Fruit fly (Drosophila melanogaster): ENCODE measurements around the gene CG32579.
A peak's percentile ranks its signal among the peaks of the same experiment; 100 is the strongest.

CG32579 gene

dm6 chrX:16331562-16332233 is 8.6 kb downstream of the CG32579 start (continued):
- TF ChIP-seq CG14014 (GFP tag; IDR thresholded peaks at IDR 0.05), result no peak
- TF ChIP-seq CG4360 (GFP tag; IDR thresholded peaks at IDR 0.05), result no peak
- TF ChIP-seq CG10959 (GFP tag; IDR thresholded peaks at IDR 0.05), result no peak
- TF ChIP-seq CG4617 (GFP tag; optimal IDR thresholded peaks at IDR 0.05; ENCODE audit: borderline replicate concordance), result peak; percentile 14
- TF ChIP-seq zfh2 (GFP tag; optimal IDR thresholded peaks at IDR 0.05), result no peak
- no peak for TF ChIP-seq CG8478 (optimal IDR thresholded peaks at IDR 0.05)
- no peak for TF ChIP-seq CG9215 (GFP tag; IDR thresholded peaks at IDR 0.05)
- no peak for TF ChIP-seq ham (GFP tag; IDR thresholded peaks at IDR 0.05)
- TF ChIP-seq Fer1 (GFP tag; optimal IDR thresholded peaks at IDR 0.05), result no peak
- no peak for TF ChIP-seq CG7928 (GFP tag; optimal IDR thresholded peaks at IDR 0.05)
- no peak for TF ChIP-seq Bdp1 (GFP tag; optimal IDR thresholded peaks at IDR 0.05)
- no peak for TF ChIP-seq wor (GFP tag; IDR thresholded peaks at IDR 0.05)
- no peak; the same call in 2 of the 3 replicates for TF ChIP-seq CG7963 (GFP tag; IDR thresholded peaks at IDR 0.05; ENCODE audit: partially characterized antibody)
- no peak for TF ChIP-seq Spps (tag; optimal IDR thresholded peaks at IDR 0.05)
- TF ChIP-seq crc (GFP tag; optimal IDR thresholded peaks at IDR 0.05), result no peak
- no peak for TF ChIP-seq CG33557 (GFP tag; optimal IDR thresholded peaks at IDR 0.05)
- no peak for TF ChIP-seq abd-A (tag; optimal IDR thresholded peaks at IDR 0.05)
- no peak for TF ChIP-seq Hmr (GFP tag; optimal IDR thresholded peaks at IDR 0.05)
- TF ChIP-seq CG32532 (GFP tag; IDR thresholded peaks at IDR 0.05), result no peak
- no peak for TF ChIP-seq rib (GFP tag; IDR thresholded peaks at IDR 0.05)
- TF ChIP-seq Gug (GFP tag; IDR thresholded peaks at IDR 0.05), result no peak
- TF ChIP-seq vfl (GFP tag; optimal IDR thresholded peaks at IDR 0.05), result no peak
- no peak for TF ChIP-seq CG13123 (GFP tag; optimal IDR thresholded peaks at IDR 0.05)
- no peak for TF ChIP-seq Chrac-16 (GFP tag; optimal IDR thresholded peaks at IDR 0.05)
- TF ChIP-seq peb (GFP tag; IDR thresholded peaks at IDR 0.05), result no peak
- no peak for TF ChIP-seq tin (GFP tag; optimal IDR thresholded peaks at IDR 0.05)
- peak; percentile 71 for TF ChIP-seq unc-4 (GFP tag; IDR thresholded peaks at IDR 0.05; ENCODE audit: partially characterized antibody)
- peak; percentile 89 for TF ChIP-seq knrl (GFP tag; IDR thresholded peaks at IDR 0.05; ENCODE audit: partially characterized antibody)
- TF ChIP-seq CG4424 (GFP tag; optimal IDR thresholded peaks at IDR 0.05), result no peak
- no peak for TF ChIP-seq tup (GFP tag; optimal IDR thresholded peaks at IDR 0.05)
- no peak for TF ChIP-seq gce (GFP tag; IDR thresholded peaks at IDR 0.05)
- peak; percentile 60; the same call in 1 of the 3 replicates for TF ChIP-seq mld (GFP tag; IDR thresholded peaks at IDR 0.05; ENCODE audit: partially characterized antibody)
- no peak for TF ChIP-seq insv (GFP tag; optimal IDR thresholded peaks at IDR 0.05)
- no peak for TF ChIP-seq Hr51 (GFP tag; optimal IDR thresholded peaks at IDR 0.05)
- TF ChIP-seq sna (GFP tag; IDR thresholded peaks at IDR 0.05; ENCODE audit: partially characterized antibody), result peak; percentile 70
- TF ChIP-seq odd (GFP tag; optimal IDR thresholded peaks at IDR 0.05), result no peak
- TF ChIP-seq lola (GFP tag; optimal IDR thresholded peaks at IDR 0.05), result no peak
- TF ChIP-seq CG13894 (tag; optimal IDR thresholded peaks at IDR 0.05), result no peak
- peak; percentile 63 for TF ChIP-seq MESR4 (GFP tag; optimal IDR thresholded peaks at IDR 0.05)
- TF ChIP-seq Doc2 (GFP tag; IDR thresholded peaks at IDR 0.05), result no peak
- TF ChIP-seq chinmo (GFP tag; IDR thresholded peaks at IDR 0.05; ENCODE audit: partially characterized antibody), result no peak
- no peak for TF ChIP-seq TFAM (GFP tag; optimal IDR thresholded peaks at IDR 0.05)
- no peak for TF ChIP-seq CG17829 (tag; optimal IDR thresholded peaks at IDR 0.05)
- no peak for TF ChIP-seq luna (GFP tag; optimal IDR thresholded peaks at IDR 0.05)
- TF ChIP-seq BEAF-32 (GFP tag; optimal IDR thresholded peaks at IDR 0.05), result peak; percentile 86
- TF ChIP-seq unpg (GFP tag; optimal IDR thresholded peaks at IDR 0.05), result no peak
- no peak for TF ChIP-seq disco-r (GFP tag; optimal IDR thresholded peaks at IDR 0.05)
- peak in 1 of 2 experiments; percentile 8 for TF ChIP-seq crp (GFP tag; optimal IDR thresholded peaks at IDR 0.05)
- TF ChIP-seq CG11723 (GFP tag; optimal IDR thresholded peaks at IDR 0.05), result no peak
